Worm (Caenorhabditis elegans): ENCODE measurements around the gene C01G6.9.

C01G6.9 gene

DNA sequence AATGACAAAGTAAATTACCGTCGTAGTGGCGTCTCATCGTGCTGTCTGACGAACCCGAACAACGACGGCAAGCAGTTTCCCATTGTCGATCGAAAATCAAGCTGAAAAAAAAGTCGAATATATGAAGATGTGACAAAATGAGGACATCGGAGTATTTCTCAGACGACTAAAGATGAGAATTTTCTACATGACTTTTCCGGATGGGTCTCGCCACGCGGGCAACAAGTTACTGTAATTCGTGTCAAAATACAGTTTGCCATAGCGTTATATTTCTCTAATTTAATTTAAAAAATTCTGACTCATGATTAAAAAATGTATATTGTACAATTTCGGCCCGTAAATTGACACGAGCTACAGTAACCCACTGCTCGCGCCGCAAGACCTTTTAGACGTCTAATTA is 22.7 kb downstream of the C01G6.9 start, which contains the start of gene C01G6.4:
Gene C01G6.4 (minus strand): TSS at position 101 of the 400 bp plus-strand sequence.
- TF ChIP-seq blmp-1 (tag; optimal IDR thresholded peaks at IDR 0.05) = no peak
- no peak for TF ChIP-seq nhr-12 (tag; optimal IDR thresholded peaks at IDR 0.05)
- TF ChIP-seq C04F5.9 (tag; optimal IDR thresholded peaks at IDR 0.05) = no peak
- TF ChIP-seq mab-9 (GFP tag; IDR thresholded peaks at IDR 0.05) = no peak

DNA sequence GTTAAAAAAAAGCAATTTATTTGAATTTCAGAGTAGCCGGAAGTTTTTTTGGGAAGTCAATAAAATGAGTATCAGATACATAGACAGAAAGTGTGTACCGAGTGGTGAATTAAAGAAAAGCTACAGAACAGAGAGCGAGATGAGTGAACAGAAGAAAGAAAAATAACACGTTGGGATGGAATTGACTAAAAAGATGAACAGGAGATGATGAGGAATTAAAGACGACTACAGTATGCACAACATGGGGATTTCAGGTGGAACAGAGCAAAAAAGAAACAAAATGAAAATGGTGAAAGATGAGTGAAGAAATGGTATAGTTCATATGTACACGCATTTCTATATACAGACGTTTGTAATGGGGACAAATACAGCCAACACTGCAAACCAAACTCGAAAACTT is 24.3 kb downstream of the C01G6.9 start:
- no peak for TF ChIP-seq isw-1 (GFP tag; IDR thresholded peaks at IDR 0.05)
- no peak for TF ChIP-seq hlh-17 (GFP tag; optimal IDR thresholded peaks at IDR 0.05; ENCODE audit: borderline replicate concordance)
- TF ChIP-seq nhr-85 (tag) = peak; percentile 15

DNA sequence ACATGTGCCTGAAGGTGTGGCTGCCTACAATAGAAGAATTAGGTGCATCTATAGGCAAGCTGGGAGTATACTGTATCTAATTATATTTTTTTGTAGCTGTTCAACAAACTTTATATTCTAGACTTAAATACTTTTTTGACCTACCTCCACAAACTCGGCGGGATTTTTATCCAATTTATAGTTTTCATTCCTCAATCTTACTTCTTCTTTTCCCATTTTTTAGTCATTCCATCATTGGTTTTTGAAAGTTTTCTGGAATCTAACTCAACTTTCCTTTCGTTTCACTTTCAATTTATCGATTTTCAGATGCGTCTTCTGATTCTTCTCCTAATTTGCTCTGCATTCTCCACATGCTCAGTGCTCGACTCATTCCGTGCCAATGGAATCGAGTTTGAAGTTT is 26.0 kb downstream of the C01G6.9 start, which contains the start of gene C01G6.3:
Gene C01G6.3 (plus strand): TSS at position 301 of the 400 bp plus-strand sequence.
- TF ChIP-seq lin-13 (GFP tag; optimal IDR thresholded peaks at IDR 0.05) (no peak), lin-14 (GFP tag; optimal IDR thresholded peaks at IDR 0.05) (no peak)

DNA sequence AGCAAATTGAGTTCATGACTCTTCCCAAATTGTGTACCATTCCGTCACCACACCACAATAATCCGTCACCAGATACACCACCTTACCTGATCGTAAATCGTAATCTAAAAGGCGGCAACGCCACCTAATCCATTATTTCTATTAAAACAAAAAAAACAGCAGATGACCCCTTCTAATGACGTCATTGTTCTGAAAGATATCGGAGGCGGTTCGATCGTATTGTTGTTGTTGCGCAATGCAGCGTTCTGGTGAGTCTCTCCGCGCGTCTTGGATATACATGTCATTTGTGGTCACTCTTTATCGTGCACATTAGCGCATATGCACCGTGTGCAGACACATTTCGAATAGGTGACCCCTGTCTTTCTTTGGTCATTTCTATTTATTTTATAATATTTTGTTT is 26.6 kb downstream of the C01G6.9 start:
- TF ChIP-seq mab-9 (GFP tag; IDR thresholded peaks at IDR 0.05) (no peak), nhr-28 (tag; optimal IDR thresholded peaks at IDR 0.05) (no peak), ets-5 (GFP tag; IDR thresholded peaks at IDR 0.05) (no peak), xbp-1 (tag; optimal IDR thresholded peaks at IDR 0.05) (no peak), lsy-2 (tag; optimal IDR thresholded peaks at IDR 0.05) (no peak)

DNA sequence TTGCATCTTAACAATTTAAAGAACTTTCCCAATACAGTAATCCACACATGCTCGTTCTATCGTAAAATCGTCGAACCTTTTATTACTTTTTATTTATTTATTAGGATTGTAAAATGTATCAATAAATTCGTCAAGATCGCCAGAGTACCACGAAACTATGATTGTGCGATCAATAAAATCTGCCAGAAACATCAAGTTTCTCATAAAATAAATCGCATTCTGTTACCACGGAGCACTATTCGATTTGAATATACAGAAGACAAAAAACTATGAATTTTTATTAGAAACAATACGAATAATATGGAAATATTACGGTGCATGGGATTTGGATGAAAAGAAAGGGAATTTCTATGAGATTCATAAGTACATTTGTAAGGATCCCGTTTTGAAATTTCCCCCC is 28.9 kb downstream of the C01G6.9 start, which contains the start of gene C01G6.2:
Gene C01G6.2 (plus strand): TSS at position 301 of the 400 bp plus-strand sequence.
- no peak for TF ChIP-seq mef-2 (tag; optimal IDR thresholded peaks at IDR 0.05)
- TF ChIP-seq lin-13 (GFP tag; optimal IDR thresholded peaks at IDR 0.05) = no peak
- TF ChIP-seq jun-1 (tag; optimal IDR thresholded peaks at IDR 0.05) = no peak
- no peak for TF ChIP-seq dpl-1 (GFP tag; optimal IDR thresholded peaks at IDR 0.05)
- TF ChIP-seq isw-1 (GFP tag; IDR thresholded peaks at IDR 0.05) = no peak
- TF ChIP-seq rnt-1 (tag; optimal IDR thresholded peaks at IDR 0.05) = no peak
- no peak for TF ChIP-seq ceh-88 (GFP tag; IDR thresholded peaks at IDR 0.05)
- no peak for TF ChIP-seq C16A3.4 (tag; optimal IDR thresholded peaks at IDR 0.05)
- TF ChIP-seq nhr-76 (tag; optimal IDR thresholded peaks at IDR 0.05) = no peak
- TF ChIP-seq ces-1 (GFP tag; optimal IDR thresholded peaks at IDR 0.05) = no peak
- TF ChIP-seq ceh-63 (GFP tag; optimal IDR thresholded peaks at IDR 0.05) = no peak
- TF ChIP-seq C34B4.2 (tag; optimal IDR thresholded peaks at IDR 0.05) = no peak
- no peak for TF ChIP-seq unc-30 (tag; optimal IDR thresholded peaks at IDR 0.05)
- no peak for TF ChIP-seq ztf-11 (tag; optimal IDR thresholded peaks at IDR 0.05)
- TF ChIP-seq lir-3 (tag; optimal IDR thresholded peaks at IDR 0.05; ENCODE audit: poor library complexity) = no peak
- no peak for TF ChIP-seq elt-3 (tag; optimal IDR thresholded peaks at IDR 0.05)
- TF ChIP-seq zag-1 (tag; optimal IDR thresholded peaks at IDR 0.05) = no peak
- TF ChIP-seq ama-1 (optimal IDR thresholded peaks at IDR 0.05) = no peak

DNA sequence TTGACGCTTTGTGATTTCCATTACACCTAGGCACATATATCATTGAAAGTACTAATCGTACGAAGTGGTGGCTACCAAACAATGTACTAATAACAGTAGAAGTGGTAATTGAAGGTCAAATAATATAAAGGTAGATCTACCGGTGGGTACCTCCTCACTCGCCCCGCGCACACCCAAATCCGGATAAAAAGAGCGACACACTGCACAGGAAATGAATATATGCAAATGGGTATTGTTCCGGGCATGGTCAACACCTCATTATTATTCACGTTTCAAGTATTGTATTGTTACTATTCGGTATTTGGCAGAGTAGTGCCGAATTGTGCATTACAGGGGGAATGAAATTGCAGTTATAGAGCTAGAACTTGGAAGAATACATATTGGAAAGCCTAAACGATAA is 29.4 kb downstream of the C01G6.9 start:
- TF ChIP-seq fkh-10 (GFP tag; optimal IDR thresholded peaks at IDR 0.05) (no peak), sox-4 (tag; optimal IDR thresholded peaks at IDR 0.05) (no peak), fkh-4 (tag; optimal IDR thresholded peaks at IDR 0.05; ENCODE audit: borderline replicate concordance) (no peak), ceh-82 (tag; optimal IDR thresholded peaks at IDR 0.05) (no peak), Y116A8C.19 (tag; optimal IDR thresholded peaks at IDR 0.05; ENCODE audit: borderline replicate concordance) (no peak), pax-3 (tag; optimal IDR thresholded peaks at IDR 0.05) (no peak), dsc-1 (tag; optimal IDR thresholded peaks at IDR 0.05) (no peak), nhr-19 (GFP tag; conservative IDR thresholded peaks at IDR 0.05) (no peak), ceh-90 (tag; optimal IDR thresholded peaks at IDR 0.05) (no peak), irx-1 (tag; optimal IDR thresholded peaks at IDR 0.05) (no peak), ceh-88 (GFP tag; IDR thresholded peaks at IDR 0.05) (no peak), fkh-8 (tag; optimal IDR thresholded peaks at IDR 0.05) (no peak), ceh-63 (GFP tag; optimal IDR thresholded peaks at IDR 0.05) (no peak), snpc-4 (tag; optimal IDR thresholded peaks at IDR 0.05) (no peak), ama-1 (optimal IDR thresholded peaks at IDR 0.05) (no peak), blmp-1 (tag; optimal IDR thresholded peaks at IDR 0.05) (no peak), nhr-20 (tag; optimal IDR thresholded peaks at IDR 0.05) (no peak), lin-15B (tag; optimal IDR thresholded peaks at IDR 0.05) (no peak), nhr-28 (tag; optimal IDR thresholded peaks at IDR 0.05) (no peak), mab-9 (GFP tag; IDR thresholded peaks at IDR 0.05) (no peak)

All from whole organism, L1 larva.